Fruit fly (Drosophila melanogaster): Measurements from ENCODE around the gene CG17359.

dm6 chr3L:13987578-13987977 is 11.5 kb downstream of the CG17359 start, which contains the start of gene CG9040:
- TF ChIP-seq CG8478 (optimal IDR thresholded peaks at IDR 0.05): no peak
- no peak for TF ChIP-seq CTCF (optimal IDR thresholded peaks at IDR 0.05)
